Fruit fly (Drosophila melanogaster) whole organism, embryonic: Measurements from ENCODE around the gene CG12054.

Experiments used
- Aef1 ChIP-seq: fragments of 200-800 bp; sonication (Bioruptor generic); IDR thresholded peaks from 3 replicates; pipeline ENCODE4 v1.3.6; 2022; ENCODE audit warnings: missing biosample characterization, missing genetic modification characterization
- Blimp-1 ChIP-seq: fragments of 200-800 bp; sonication (Bioruptor generic); optimal IDR thresholded peaks from 3 replicates; lab custom pipeline; 2018; ENCODE audit warnings: missing biosample characterization, missing genetic modification characterization, mild to moderate bottlenecking, moderate library complexity, missing genetic modification reagents
- CG10654 ChIP-seq: fragments of 200-800 bp; sonication (Bioruptor generic); optimal IDR thresholded peaks from 2 replicates; lab custom pipeline; 2016; ENCODE audit warnings: missing biosample characterization, missing genetic modification characterization
- CG11504 ChIP-seq: fragments of 200-800 bp; sonication (Bioruptor generic); optimal IDR thresholded peaks from 3 replicates; lab custom pipeline; 2019; ENCODE audit warnings: missing biosample characterization, mild to moderate bottlenecking, missing genetic modification characterization, moderate library complexity
- CG11695 ChIP-seq: fragments of 200-800 bp; sonication (Bioruptor generic); IDR thresholded peaks from 3 replicates; pipeline ENCODE4 v1.3.6; 2022; ENCODE audit warnings: missing biosample characterization, missing genetic modification characterization
- CG11723 ChIP-seq: fragments of 200-800 bp; sonication (Bioruptor generic); optimal IDR thresholded peaks from 2 replicates; lab custom pipeline; 2017; ENCODE audit warnings: missing biosample characterization, mild to moderate bottlenecking, missing genetic modification characterization
- CG12769 ChIP-seq: fragments of 200-800 bp; sonication (Bioruptor generic); optimal IDR thresholded peaks from 2 replicates; lab custom pipeline; 2019; ENCODE audit warnings: missing biosample characterization, mild to moderate bottlenecking, missing genetic modification characterization, moderate library complexity
- CG15479 ChIP-seq: fragments of 200-800 bp; sonication (Bioruptor generic); optimal IDR thresholded peaks from 3 replicates; lab custom pipeline; 2019; ENCODE audit warnings: missing biosample characterization, mild to moderate bottlenecking, missing genetic modification characterization, moderate library complexity
- CG18599 ChIP-seq: fragments of 200-800 bp; sonication (Bioruptor generic); optimal IDR thresholded peaks from 3 replicates; lab custom pipeline; 2017; ENCODE audit warnings: missing biosample characterization, missing genetic modification characterization, mild to moderate bottlenecking, moderate library complexity, missing genetic modification reagents
- CG2889 ChIP-seq: fragments of 200-800 bp; sonication (Bioruptor generic); IDR thresholded peaks from 3 replicates; pipeline ENCODE4 v1.3.6; 2022; ENCODE audit warnings: missing biosample characterization, missing genetic modification characterization
- CG3065 ChIP-seq: fragments of 200-800 bp; sonication (Bioruptor generic); optimal IDR thresholded peaks from 2 replicates; lab custom pipeline; 2016; ENCODE audit warnings: missing biosample characterization, missing genetic modification characterization
- CG34376 ChIP-seq: fragments of 200-800 bp; sonication (Bioruptor generic); optimal IDR thresholded peaks from 2 replicates; lab custom pipeline; 2018; ENCODE audit warnings: missing biosample characterization, mild to moderate bottlenecking, missing genetic modification characterization
- CG34422 ChIP-seq: fragments of 200-800 bp; sonication (Bioruptor generic); IDR thresholded peaks from 3 replicates; pipeline ENCODE4 v1.3.6; 2022; ENCODE audit warnings: missing biosample characterization, missing genetic modification characterization
- CG4424 ChIP-seq: fragments of 200-800 bp; sonication (Bioruptor generic); optimal IDR thresholded peaks from 3 replicates; lab custom pipeline; 2016; ENCODE audit warnings: missing biosample characterization, missing genetic modification characterization
- CG4707 ChIP-seq: fragments of 200-800 bp; sonication (Bioruptor generic); optimal IDR thresholded peaks from 2 replicates; lab custom pipeline; 2018; ENCODE audit warnings: missing biosample characterization, mild to moderate bottlenecking, missing genetic modification characterization, moderate library complexity
- CG5953 ChIP-seq: fragments of 200-800 bp; sonication (Bioruptor generic); IDR thresholded peaks from 2 replicates; pipeline ENCODE4 v1.3.6; 2022; ENCODE audit warnings: missing biosample characterization, missing genetic modification characterization
- CG6813 ChIP-seq: fragments of 200-800 bp; sonication (Bioruptor generic); optimal IDR thresholded peaks from 2 replicates; lab custom pipeline; 2017; ENCODE audit warnings: missing biosample characterization, missing genetic modification characterization, mild to moderate bottlenecking, moderate library complexity, missing genetic modification reagents
- CG7745 ChIP-seq: fragments of 200-800 bp; sonication (Bioruptor generic); optimal IDR thresholded peaks from 2 replicates; lab custom pipeline; 2018; ENCODE audit warnings: missing biosample characterization, mild to moderate bottlenecking, missing genetic modification characterization, moderate library complexity
- CG7987 ChIP-seq: fragments of 200-800 bp; sonication (Bioruptor generic); optimal IDR thresholded peaks from 2 replicates; lab custom pipeline; 2018; ENCODE audit warnings: missing biosample characterization, mild to moderate bottlenecking, missing genetic modification characterization, moderate library complexity
- CG8281 ChIP-seq: fragments of 200-800 bp; sonication (Bioruptor generic); optimal IDR thresholded peaks from 2 replicates; lab custom pipeline; 2018; ENCODE audit warnings: missing biosample characterization, mild to moderate bottlenecking, missing genetic modification characterization, moderate library complexity
- CG8359 ChIP-seq: fragments of 200-800 bp; sonication (Bioruptor generic); optimal IDR thresholded peaks from 2 replicates; lab custom pipeline; 2017; ENCODE audit warnings: missing biosample characterization, mild to moderate bottlenecking, missing genetic modification characterization, borderline replicate concordance
- CkIIα-i1 ChIP-seq: fragments of 200-800 bp; sonication (Bioruptor generic); IDR thresholded peaks from 2 replicates; pipeline ENCODE4 v1.3.6; 2022; ENCODE audit warnings: missing biosample characterization, missing genetic modification characterization
- D19B ChIP-seq: fragments of 200-800 bp; sonication (Bioruptor generic); optimal IDR thresholded peaks from 2 replicates; lab custom pipeline; 2017; ENCODE audit warnings: missing biosample characterization, mild to moderate bottlenecking, missing genetic modification characterization
- Dbx ChIP-seq: fragments of 200-800 bp; sonication (Bioruptor generic); IDR thresholded peaks from 3 replicates; pipeline ENCODE4 v1.3.6; 2022; ENCODE audit warnings: missing biosample characterization, missing genetic modification characterization
- Dfd ChIP-seq, 2 experiments: fragments of >200 bp; optimal IDR thresholded peaks; 2 replicates each; lab custom pipeline; 2017; ENCODE audit warnings: missing biosample characterization in 2 of 2, missing genetic modification characterization in 2 of 2
- Drgx ChIP-seq: fragments of 200-800 bp; sonication (Bioruptor generic); IDR thresholded peaks from 2 replicates; pipeline ENCODE4 v1.3.6; 2022; ENCODE audit warnings: missing biosample characterization, missing genetic modification characterization
- HLH4C ChIP-seq: fragments of 200-800 bp; sonication (Bioruptor generic); IDR thresholded peaks from 3 replicates; pipeline ENCODE4 v1.3.6; 2022; ENCODE audit warnings: missing biosample characterization, missing genetic modification characterization; ENCODE audit not compliant: partially characterized antibody
- Hand ChIP-seq: fragments of 200-800 bp; sonication (Bioruptor generic); optimal IDR thresholded peaks from 2 replicates; lab custom pipeline; 2017; ENCODE audit warnings: mild to moderate bottlenecking, missing biosample characterization, missing genetic modification reagents, missing genetic modification characterization
- HmgZ ChIP-seq: fragments of 200-800 bp; sonication (Bioruptor generic); optimal IDR thresholded peaks from 2 replicates; lab custom pipeline; 2018; ENCODE audit warnings: missing biosample characterization, mild to moderate bottlenecking, missing genetic modification characterization
- Hr51 ChIP-seq, 2 experiments: fragments of 200-800 bp; sonication (Bioruptor generic); optimal IDR thresholded peaks; 2 replicates in 1 of 2; 3 replicates in 1 of 2; lab custom pipeline; 2016 to 2018; ENCODE audit warnings: missing biosample characterization in 2 of 2, missing genetic modification characterization in 2 of 2, mild to moderate bottlenecking in 1 of 2, moderate library complexity in 1 of 2
- Hsf ChIP-seq: fragments of 200-800 bp; sonication (Bioruptor generic); optimal IDR thresholded peaks from 3 replicates; lab custom pipeline; 2016; ENCODE audit warnings: missing biosample characterization, missing genetic modification characterization
- NC2β ChIP-seq: fragments of 200-800 bp; sonication (Bioruptor generic); optimal IDR thresholded peaks from 2 replicates; lab custom pipeline; 2016; ENCODE audit warnings: missing biosample characterization, missing genetic modification characterization
- Ptx1 ChIP-seq: fragments of 200-800 bp; sonication (Bioruptor generic); IDR thresholded peaks from 2 replicates; pipeline ENCODE4 v1.3.6; 2022; ENCODE audit warnings: missing biosample characterization, missing genetic modification characterization
- Sox102F ChIP-seq: fragments of 200-800 bp; sonication (Bioruptor generic); optimal IDR thresholded peaks from 2 replicates; lab custom pipeline; 2018; ENCODE audit warnings: missing biosample characterization, mild to moderate bottlenecking, missing genetic modification characterization, moderate library complexity
- Xrp1 ChIP-seq: fragments of 200-800 bp; sonication (Bioruptor generic); IDR thresholded peaks from 2 replicates; pipeline ENCODE4 v1.3.6; 2022; ENCODE audit warnings: missing biosample characterization, missing genetic modification characterization
- br ChIP-seq: fragments of >200 bp; optimal IDR thresholded peaks from 2 replicates; lab custom pipeline; 2017
- chif ChIP-seq, 2 experiments: fragments of 200-800 bp; sonication (Bioruptor generic); optimal IDR thresholded peaks; 3 replicates each; lab custom pipeline; 2016; ENCODE audit warnings: missing biosample characterization in 2 of 2, missing genetic modification characterization in 2 of 2
- chinmo ChIP-seq: fragments of 200-800 bp; sonication (Bioruptor generic); IDR thresholded peaks from 4 replicates; pipeline ENCODE4 v1.3.6; 2022; ENCODE audit warnings: missing biosample characterization, missing genetic modification characterization; ENCODE audit not compliant: partially characterized antibody
- croc ChIP-seq: fragments of 200-800 bp; sonication (Bioruptor generic); conservative IDR thresholded peaks from 3 replicates; pipeline ENCODE4 v1.3.6; 2022; ENCODE audit warnings: missing biosample characterization, missing genetic modification characterization
- dmrt99B ChIP-seq: fragments of 200-800 bp; sonication (Bioruptor generic); optimal IDR thresholded peaks from 2 replicates; lab custom pipeline; 2018; ENCODE audit warnings: missing biosample characterization, mild to moderate bottlenecking, missing genetic modification characterization, moderate library complexity
- grau ChIP-seq: fragments of 200-800 bp; optimal IDR thresholded peaks from 3 replicates; lab custom pipeline; 2019; ENCODE audit warnings: missing biosample characterization, mild to moderate bottlenecking, missing genetic modification characterization, moderate library complexity
- inv ChIP-seq: fragments of 200-800 bp; sonication (Bioruptor generic); IDR thresholded peaks from 2 replicates; pipeline ENCODE4 v1.3.6; 2022; ENCODE audit warnings: missing biosample characterization, missing genetic modification characterization; ENCODE audit not compliant: partially characterized antibody
- kni ChIP-seq: fragments of 200-800 bp; sonication (Bioruptor generic); optimal IDR thresholded peaks from 3 replicates; lab custom pipeline; 2017; ENCODE audit warnings: mild to moderate bottlenecking, missing biosample characterization, missing genetic modification reagents, missing genetic modification characterization
- lilli ChIP-seq: fragments of 200-800 bp; sonication (Bioruptor generic); optimal IDR thresholded peaks from 3 replicates; lab custom pipeline; 2016; ENCODE audit warnings: missing biosample characterization, missing genetic modification characterization
- prd ChIP-seq, 3 experiments: fragments of >200 bp in 2 of 3; fragments of 200-800 bp in 1 of 3; sonication (Bioruptor generic) in 1 of 3; optimal IDR thresholded peaks in 2 of 3; IDR thresholded peaks in 1 of 3; 2 replicates in 2 of 3; 3 replicates in 1 of 3; pipeline versions ENCODE4 v1.3.6 to Lab custom; 2017 to 2022; ENCODE audit warnings: missing biosample characterization in 1 of 3, missing genetic modification characterization in 1 of 3
- psq ChIP-seq: fragments of 200-800 bp; sonication (Bioruptor generic); optimal IDR thresholded peaks from 2 replicates; lab custom pipeline; 2017; ENCODE audit warnings: missing biosample characterization, missing genetic modification characterization
- salm ChIP-seq: fragments of 200-800 bp; sonication (Bioruptor generic); optimal IDR thresholded peaks from 2 replicates; lab custom pipeline; 2018; ENCODE audit warnings: missing biosample characterization, mild to moderate bottlenecking, missing genetic modification characterization
- tup ChIP-seq: fragments of 200-800 bp; sonication (Bioruptor generic); optimal IDR thresholded peaks from 2 replicates; lab custom pipeline; 2016; ENCODE audit warnings: missing biosample characterization, mild to moderate bottlenecking, missing genetic modification characterization, moderate library complexity
- twi ChIP-seq: fragments of 200-800 bp; optimal IDR thresholded peaks from 2 replicates; lab custom pipeline; 2019; ENCODE audit warnings: missing biosample characterization, mild to moderate bottlenecking, missing genetic modification characterization, moderate library complexity
- yki ChIP-seq: fragments of >200 bp; optimal IDR thresholded peaks from 3 replicates; lab custom pipeline; 2018

The CG12054 gene

DNA sequence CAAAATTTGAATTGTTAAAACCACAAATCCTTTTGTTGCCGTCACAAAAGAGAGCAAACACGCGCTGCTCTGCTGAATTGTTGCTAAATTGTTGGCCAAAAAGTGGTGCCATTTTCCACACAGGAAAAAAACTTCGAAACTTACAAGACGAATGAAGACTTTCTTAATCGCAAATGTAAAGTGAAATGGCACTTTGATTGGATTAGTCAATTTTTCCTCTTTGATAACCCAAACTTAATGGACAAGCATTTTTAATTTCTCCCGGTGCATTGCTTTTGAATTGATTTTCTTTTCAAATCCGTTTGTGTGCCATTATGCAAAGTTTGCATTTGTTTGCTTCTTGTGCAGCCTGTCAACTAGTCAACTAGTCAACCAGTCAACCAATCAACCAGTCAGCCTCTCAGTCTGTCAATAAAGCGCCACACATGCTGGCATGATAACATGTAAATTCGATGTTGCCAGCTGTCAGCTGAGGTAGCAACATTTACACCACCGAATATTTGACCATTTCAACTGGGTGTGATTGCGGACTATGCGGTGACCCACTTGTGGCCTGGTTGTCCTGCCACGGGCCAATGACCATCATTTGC is 22.7 kb downstream of the CG12054 start:
- TF ChIP-seq CG10654 (GFP tag; lab: Kevin White, UChicago) (no peak), chinmo (GFP tag; lab: Robert Waterston, UW) (no peak), Hsf (no peak), lilli (GFP tag; lab: Kevin White, UChicago) (no peak), NC2β (GFP tag; lab: Kevin White, UChicago) (no peak), Xrp1 (GFP tag; lab: Robert Waterston, UW) (0 out of 2 replicates have a peak, but pooled peaks have one; percentile 18), tup (GFP tag; lab: Kevin White, UChicago) (no peak), croc (GFP tag; lab: Robert Waterston, UW) (no peak), CG8359 (GFP tag; lab: Kevin White, UChicago) (no peak), CG8281 (tag; lab: Kevin White, UChicago) (peak; percentile 99), CG4707 (GFP tag; lab: Kevin White, UChicago) (no peak), CG34376 (GFP tag; lab: Kevin White, UChicago) (no peak), prd (optimal IDR thresholded peaks at IDR 0.05; lab: Kevin White, UChicago) (no peak), prd (GFP tag; IDR thresholded peaks at IDR 0.05; lab: Robert Waterston, UW) (no peak), CG18599 (GFP tag; lab: Kevin White, UChicago) (no peak), CG4424 (no peak), Hr51 (GFP tag; optimal IDR thresholded peaks at IDR 0.05; lab: Kevin White, UChicago) (peak in 1 of 2 experiments; percentile 17), Aef1 (GFP tag; lab: Robert Waterston, UW) (no peak), Hand (no peak), CG2889 (no peak), CG5953 (GFP tag; lab: Robert Waterston, UW) (no peak), CG7745 (tag; lab: Kevin White, UChicago) (no peak), Dbx (no peak), psq (no peak), HmgZ (no peak), CG6813 (GFP tag; lab: Kevin White, UChicago) (no peak), kni (no peak), Ptx1 (GFP tag; lab: Robert Waterston, UW) (no peak), yki (lab: Kevin White, UChicago) (no peak), CG11504 (tag; lab: Kevin White, UChicago) (peak; percentile 8), HLH4C (GFP tag; lab: Robert Waterston, UW) (no peak), Blimp-1 (no peak), br (no peak), Drgx (GFP tag; lab: Robert Waterston, UW) (peak; percentile 68), CG15479 (GFP tag; lab: Kevin White, UChicago) (no peak), grau (tag; lab: Kevin White, UChicago) (no peak), CkIIα-i1 (GFP tag; lab: Robert Waterston, UW) (no peak), twi (no peak), Dfd (GFP tag; optimal IDR thresholded peaks at IDR 0.05; lab: Kevin White, UChicago) (no peak), salm (tag; lab: Kevin White, UChicago) (no peak), Sox102F (GFP tag; lab: Kevin White, UChicago) (peak; percentile 8), chif (GFP tag; optimal IDR thresholded peaks at IDR 0.05; lab: Kevin White, UChicago) (no peak), CG3065 (GFP tag; lab: Kevin White, UChicago) (no peak), CG11723 (GFP tag; lab: Kevin White, UChicago) (no peak), inv (no peak), D19B (GFP tag; lab: Kevin White, UChicago) (no peak), CG34422 (GFP tag; lab: Robert Waterston, UW) (no peak), dmrt99B (tag; lab: Kevin White, UChicago) (peak; percentile 12), CG11695 (GFP tag; lab: Robert Waterston, UW) (no peak), CG7987 (GFP tag; lab: Kevin White, UChicago) (no peak), CG12769 (tag; lab: Kevin White, UChicago) (no peak)
